Fruit fly (Drosophila melanogaster) whole organism, embryonic: ENCODE measurements around the gene Muc26B.

Source experiments
- Aef1 ChIP-seq: fragments of 200-800 bp; sonication (Bioruptor generic); IDR thresholded peaks from 3 replicates; pipeline ENCODE4 v1.3.6; 2022; ENCODE audit warnings: missing biosample characterization, missing genetic modification characterization
- Asciz ChIP-seq: fragments of 200-800 bp; sonication (Bioruptor generic); optimal IDR thresholded peaks from 2 replicates; lab custom pipeline; 2017; ENCODE audit warnings: missing biosample characterization, mild to moderate bottlenecking, missing genetic modification characterization, missing genetic modification reagents
- Bteb2 ChIP-seq: fragments of 200-800 bp; sonication (Bioruptor generic); optimal IDR thresholded peaks from 2 replicates; lab custom pipeline; 2016; ENCODE audit warnings: missing biosample characterization, missing genetic modification characterization
- CG10565 ChIP-seq: fragments of 200-800 bp; sonication (Bioruptor generic); optimal IDR thresholded peaks from 3 replicates; lab custom pipeline; 2016; ENCODE audit warnings: missing biosample characterization, mild to moderate bottlenecking, missing genetic modification characterization
- CG10979 ChIP-seq: fragments of 200-800 bp; sonication (Bioruptor generic); optimal IDR thresholded peaks from 2 replicates; lab custom pipeline; 2018; ENCODE audit warnings: missing biosample characterization, mild to moderate bottlenecking, missing genetic modification characterization, moderate library complexity
- CG12104 ChIP-seq: fragments of 200-800 bp; sonication (Bioruptor generic); optimal IDR thresholded peaks from 3 replicates; lab custom pipeline; 2016; ENCODE audit warnings: missing biosample characterization, missing genetic modification characterization
- CG12236 ChIP-seq: fragments of 200-800 bp; sonication (Bioruptor generic); optimal IDR thresholded peaks from 2 replicates; lab custom pipeline; 2016; ENCODE audit warnings: missing biosample characterization, missing genetic modification characterization
- CG13624 ChIP-seq: fragments of 200-800 bp; sonication (Bioruptor generic); optimal IDR thresholded peaks from 2 replicates; lab custom pipeline; 2016; ENCODE audit warnings: missing biosample characterization, missing genetic modification characterization
- CG14710 ChIP-seq: fragments of 200-800 bp; sonication (Bioruptor generic); optimal IDR thresholded peaks from 3 replicates; lab custom pipeline; 2019; ENCODE audit warnings: missing biosample characterization, mild to moderate bottlenecking, missing genetic modification characterization, moderate library complexity
- CG17912 ChIP-seq: fragments of 200-800 bp; sonication (Bioruptor generic); optimal IDR thresholded peaks from 2 replicates; lab custom pipeline; 2018; ENCODE audit warnings: missing biosample characterization, mild to moderate bottlenecking, missing genetic modification characterization
- CG18599 ChIP-seq: fragments of 200-800 bp; sonication (Bioruptor generic); optimal IDR thresholded peaks from 3 replicates; lab custom pipeline; 2017; ENCODE audit warnings: missing biosample characterization, missing genetic modification characterization, mild to moderate bottlenecking, moderate library complexity, missing genetic modification reagents
- CG18764 ChIP-seq: fragments of 200-800 bp; sonication (Bioruptor generic); optimal IDR thresholded peaks from 3 replicates; lab custom pipeline; 2016; ENCODE audit warnings: missing biosample characterization, missing genetic modification characterization
- CG2712 ChIP-seq: fragments of 200-800 bp; optimal IDR thresholded peaks from 3 replicates; lab custom pipeline; 2019; ENCODE audit warnings: missing biosample characterization, mild to moderate bottlenecking, missing genetic modification characterization, moderate library complexity
- CG31441 ChIP-seq: fragments of 200-800 bp; sonication (Bioruptor generic); IDR thresholded peaks from 2 replicates; pipeline ENCODE4 v1.3.6; 2022; ENCODE audit warnings: missing biosample characterization, missing genetic modification characterization
- CG33557 ChIP-seq: fragments of 200-800 bp; sonication (Bioruptor generic); optimal IDR thresholded peaks from 2 replicates; lab custom pipeline; 2019; ENCODE audit warnings: missing biosample characterization, mild to moderate bottlenecking, missing genetic modification characterization, moderate library complexity
- CG4730 ChIP-seq: fragments of 200-800 bp; sonication (Bioruptor generic); IDR thresholded peaks from 2 replicates; pipeline ENCODE4 v1.3.6; 2022; ENCODE audit warnings: missing biosample characterization, missing genetic modification characterization
- CG5245 ChIP-seq: fragments of 200-800 bp; sonication (Bioruptor generic); optimal IDR thresholded peaks from 3 replicates; lab custom pipeline; 2016; ENCODE audit warnings: missing biosample characterization, missing genetic modification characterization
- CG6175 ChIP-seq: fragments of 200-800 bp; sonication (Bioruptor generic); IDR thresholded peaks from 3 replicates; pipeline ENCODE4 v1.3.6; 2022; ENCODE audit warnings: missing biosample characterization, missing genetic modification characterization
- CG7839 ChIP-seq: fragments of 200-800 bp; sonication (Bioruptor generic); optimal IDR thresholded peaks from 3 replicates; lab custom pipeline; 2018; ENCODE audit warnings: missing biosample characterization, mild to moderate bottlenecking, missing genetic modification characterization, moderate library complexity
- Dll ChIP-seq: fragments of 200-800 bp; sonication (Bioruptor generic); IDR thresholded peaks from 4 replicates; pipeline ENCODE4 v1.3.6; 2022; ENCODE audit warnings: missing biosample characterization, missing genetic modification characterization; ENCODE audit not compliant: partially characterized antibody
- E2f1 ChIP-seq: fragments of 200-800 bp; sonication (Bioruptor generic); IDR thresholded peaks from 2 replicates; pipeline ENCODE4 v1.3.6; 2022; ENCODE audit warnings: missing biosample characterization, missing genetic modification characterization
- Gug ChIP-seq: fragments of 200-800 bp; sonication (Bioruptor generic); IDR thresholded peaks from 4 replicates; pipeline ENCODE4 v1.3.6; 2022; ENCODE audit warnings: missing biosample characterization, missing genetic modification characterization
- Lpt ChIP-seq: fragments of >200 bp; optimal IDR thresholded peaks from 2 replicates; lab custom pipeline; 2018; ENCODE audit warnings: missing biosample characterization, missing genetic modification characterization
- Max ChIP-seq: fragments of 200-800 bp; sonication (Bioruptor generic); optimal IDR thresholded peaks from 2 replicates; lab custom pipeline; 2016; ENCODE audit warnings: missing biosample characterization, mild to moderate bottlenecking, missing genetic modification characterization
- Neu2 ChIP-seq: fragments of 200-800 bp; sonication (Bioruptor generic); optimal IDR thresholded peaks from 3 replicates; lab custom pipeline; 2016; ENCODE audit warnings: missing biosample characterization, missing genetic modification characterization, borderline replicate concordance
- Tbp ChIP-seq: fragments of >200 bp; optimal IDR thresholded peaks from 2 replicates; lab custom pipeline; 2018; ENCODE audit warnings: missing biosample characterization, missing genetic modification characterization
- Usf ChIP-seq: fragments of 200-800 bp; sonication (Bioruptor generic); optimal IDR thresholded peaks from 2 replicates; lab custom pipeline; 2017; ENCODE audit warnings: missing genotype, missing biosample characterization, missing genetic modification characterization
- cato ChIP-seq: fragments of 200-800 bp; sonication (Bioruptor generic); optimal IDR thresholded peaks from 2 replicates; lab custom pipeline; 2016; ENCODE audit warnings: missing biosample characterization, missing genetic modification characterization, borderline replicate concordance
- crp ChIP-seq, 2 experiments: fragments of 200-800 bp; sonication (Bioruptor generic); optimal IDR thresholded peaks; 2 replicates in 1 of 2; 3 replicates in 1 of 2; lab custom pipeline; 2017; ENCODE audit warnings: missing biosample characterization in 2 of 2, missing genetic modification characterization in 2 of 2, mild to moderate bottlenecking in 1 of 2, moderate library complexity in 1 of 2
- hb ChIP-seq: fragments of 200-800 bp; sonication (Bioruptor generic); IDR thresholded peaks from 3 replicates; pipeline ENCODE4 v1.3.6; 2022; ENCODE audit warnings: missing biosample characterization, missing genetic modification characterization; ENCODE audit not compliant: partially characterized antibody
- insv ChIP-seq, 2 experiments: fragments of 200-800 bp; sonication (Bioruptor generic); optimal IDR thresholded peaks; 3 replicates each; lab custom pipeline; 2016 to 2018; ENCODE audit warnings: missing biosample characterization in 2 of 2, missing genetic modification characterization in 2 of 2
- klu ChIP-seq: fragments of 200-800 bp; sonication (Bioruptor generic); IDR thresholded peaks from 2 replicates; pipeline ENCODE4 v1.3.6; 2022; ENCODE audit warnings: missing biosample characterization, missing genetic modification characterization
- maf-S ChIP-seq: fragments of 200-800 bp; sonication (Bioruptor generic); optimal IDR thresholded peaks from 2 replicates; lab custom pipeline; 2016; ENCODE audit warnings: missing biosample characterization, missing genetic modification characterization
- nerfin-1 ChIP-seq: fragments of 200-800 bp; sonication (Bioruptor generic); optimal IDR thresholded peaks from 3 replicates; lab custom pipeline; 2019; ENCODE audit warnings: missing biosample characterization, mild to moderate bottlenecking, missing genetic modification characterization, moderate library complexity
- nerfin-2 ChIP-seq: fragments of 200-800 bp; sonication (Bioruptor generic); IDR thresholded peaks from 2 replicates; pipeline ENCODE4 v1.3.6; 2022; ENCODE audit warnings: missing biosample characterization, missing genetic modification characterization; ENCODE audit not compliant: partially characterized antibody
- pnt ChIP-seq: fragments of 200-800 bp; sonication (Bioruptor generic); optimal IDR thresholded peaks from 3 replicates; lab custom pipeline; 2016; ENCODE audit warnings: missing biosample characterization, missing genetic modification characterization
- pros ChIP-seq: fragments of 200-800 bp; sonication (Bioruptor generic); optimal IDR thresholded peaks from 3 replicates; lab custom pipeline; 2019; ENCODE audit warnings: missing biosample characterization, mild to moderate bottlenecking, missing genetic modification characterization, moderate library complexity
- psq ChIP-seq: fragments of 200-800 bp; sonication (Bioruptor generic); optimal IDR thresholded peaks from 2 replicates; lab custom pipeline; 2017; ENCODE audit warnings: missing biosample characterization, missing genetic modification characterization
- ranshi ChIP-seq: fragments of 200-800 bp; sonication (Bioruptor generic); IDR thresholded peaks from 2 replicates; pipeline ENCODE4 v1.3.6; 2022; ENCODE audit warnings: missing biosample characterization, missing genetic modification characterization
- ro ChIP-seq: fragments of 200-800 bp; sonication (Bioruptor generic); IDR thresholded peaks from 2 replicates; pipeline ENCODE4 v1.3.6; 2022; ENCODE audit warnings: missing biosample characterization, missing genetic modification characterization
- run ChIP-seq: fragments of 200-800 bp; sonication (Bioruptor generic); optimal IDR thresholded peaks from 3 replicates; lab custom pipeline; 2018; ENCODE audit warnings: missing biosample characterization, mild to moderate bottlenecking, missing genetic modification characterization
- sc ChIP-seq, 3 experiments: fragments of >200 bp in 2 of 3; fragments of 200-800 bp in 1 of 3; sonication (Bioruptor generic) in 1 of 3; optimal IDR thresholded peaks; 2 replicates in 2 of 3; 3 replicates in 1 of 3; lab custom pipeline; 2017; ENCODE audit warnings: mild to moderate bottlenecking in 1 of 3, missing biosample characterization in 1 of 3, missing genetic modification characterization in 1 of 3, missing genetic modification reagents in 1 of 3
- schlank ChIP-seq: fragments of 200-800 bp; sonication (Bioruptor generic); optimal IDR thresholded peaks from 2 replicates; lab custom pipeline; 2018; ENCODE audit warnings: missing biosample characterization, mild to moderate bottlenecking, missing genetic modification characterization
- sim ChIP-seq: fragments of 200-800 bp; sonication (Bioruptor generic); IDR thresholded peaks from 2 replicates; pipeline ENCODE4 v1.3.6; 2022; ENCODE audit warnings: missing biosample characterization, missing genetic modification characterization
- slp2 ChIP-seq: fragments of 200-800 bp; sonication (Bioruptor generic); optimal IDR thresholded peaks from 2 replicates; lab custom pipeline; 2016; ENCODE audit warnings: missing biosample characterization, missing genetic modification characterization
- tna ChIP-seq: fragments of 200-800 bp; sonication (Bioruptor generic); IDR thresholded peaks from 2 replicates; pipeline ENCODE4 v1.3.6; 2022; ENCODE audit warnings: missing biosample characterization, missing genetic modification characterization; ENCODE audit not compliant: partially characterized antibody
- usp ChIP-seq: fragments of >200 bp; optimal IDR thresholded peaks from 2 replicates; lab custom pipeline; 2017; ENCODE audit warnings: missing biosample characterization, missing genetic modification characterization
- wdn ChIP-seq: fragments of 200-800 bp; sonication (Bioruptor generic); IDR thresholded peaks from 2 replicates; pipeline ENCODE4 v1.3.6; 2022; ENCODE audit warnings: missing biosample characterization, missing genetic modification characterization
- wek ChIP-seq: fragments of 200-800 bp; sonication (Bioruptor generic); optimal IDR thresholded peaks from 3 replicates; lab custom pipeline; 2018; ENCODE audit warnings: missing biosample characterization, mild to moderate bottlenecking, missing genetic modification characterization, moderate library complexity
- zf30C ChIP-seq: fragments of 200-800 bp; sonication (Bioruptor generic); optimal IDR thresholded peaks from 3 replicates; lab custom pipeline; 2018; ENCODE audit warnings: missing biosample characterization, mild to moderate bottlenecking, missing genetic modification characterization

The Muc26B gene

DNA sequence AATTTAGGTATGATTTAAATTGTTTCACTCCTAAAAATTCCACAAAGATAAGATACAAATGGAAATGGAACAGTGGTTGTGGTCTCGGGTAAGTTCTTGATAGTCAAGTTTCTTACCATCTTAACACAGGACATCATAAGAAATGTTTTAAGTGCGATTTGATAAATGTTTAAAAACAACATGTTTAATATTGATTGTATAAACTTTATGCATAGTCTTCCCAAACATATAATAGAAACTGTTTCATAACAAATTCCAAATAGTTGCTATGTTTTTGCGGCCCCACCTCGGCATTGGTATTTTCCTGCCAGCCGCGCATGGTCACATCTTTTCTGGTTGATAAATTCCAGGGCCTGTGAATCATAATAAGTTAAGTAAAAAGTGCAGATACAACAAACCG, 27.0 kb upstream of the Muc26B start, which contains the start of gene Arpc4 (continued):
- no peak for TF ChIP-seq tna (GFP tag; lab: Robert Waterston, UW)
- TF ChIP-seq slp2 (GFP tag; lab: Kevin White, UChicago): no peak
- TF ChIP-seq CG12104 (GFP tag; lab: Kevin White, UChicago): peak; percentile 22
- TF ChIP-seq CG18599 (GFP tag; lab: Kevin White, UChicago): no peak
- TF ChIP-seq Max: peak; percentile 20
- no peak for TF ChIP-seq CG6175
- no peak for TF ChIP-seq CG33557 (GFP tag; lab: Kevin White, UChicago)
- no peak for TF ChIP-seq wek (GFP tag; lab: Kevin White, UChicago)
- TF ChIP-seq insv (GFP tag; optimal IDR thresholded peaks at IDR 0.05; lab: Kevin White, UChicago): no peak
- TF ChIP-seq wdn (GFP tag; lab: Robert Waterston, UW): peak; percentile 49; the same call in 1 of the 2 replicates
- TF ChIP-seq nerfin-1 (tag; lab: Kevin White, UChicago): peak; percentile 69
- no peak for TF ChIP-seq Neu2 (GFP tag; lab: Kevin White, UChicago)
- no peak for TF ChIP-seq CG2712 (tag; lab: Kevin White, UChicago)
- no peak for TF ChIP-seq nerfin-2
- TF ChIP-seq hb (GFP tag; lab: Robert Waterston, UW): no peak
- peak; percentile 60; the same call in 1 of the 2 replicates for TF ChIP-seq E2f1 (GFP tag; lab: Robert Waterston, UW)
- TF ChIP-seq maf-S (GFP tag; lab: Kevin White, UChicago): peak; percentile 24
- peak; percentile 57 for TF ChIP-seq CG7839
- no peak for TF ChIP-seq Lpt (GFP tag; lab: Kevin White, UChicago)
- TF ChIP-seq CG14710 (tag; lab: Kevin White, UChicago): peak; percentile 72
- TF ChIP-seq cato: peak; percentile 4
- TF ChIP-seq klu (GFP tag; lab: Robert Waterston, UW): peak; percentile 63
- TF ChIP-seq Gug (GFP tag; lab: Robert Waterston, UW): no peak
- peak; percentile 17 for TF ChIP-seq CG18764 (GFP tag; lab: Kevin White, UChicago)
- no peak for TF ChIP-seq Tbp (GFP tag; lab: Kevin White, UChicago)
- peak; percentile 52; the same call in 1 of the 2 replicates for TF ChIP-seq ro
- no peak for TF ChIP-seq pros
- TF ChIP-seq pnt (GFP tag; lab: Kevin White, UChicago): peak; percentile 38
- TF ChIP-seq sc (optimal IDR thresholded peaks at IDR 0.05; lab: Kevin White, UChicago): no peak
- no peak for TF ChIP-seq sc (GFP tag; optimal IDR thresholded peaks at IDR 0.05; lab: Kevin White, UChicago)
- no peak for TF ChIP-seq run (tag; lab: Kevin White, UChicago)
- no peak for TF ChIP-seq CG12236 (GFP tag; lab: Kevin White, UChicago)
- peak; percentile 72 for TF ChIP-seq ranshi (GFP tag; lab: Robert Waterston, UW)
- peak; percentile 73 for TF ChIP-seq Aef1 (GFP tag; lab: Robert Waterston, UW)
- peak; percentile 50 for TF ChIP-seq CG10979 (tag; lab: Kevin White, UChicago)
- no peak; the same call in 1 of the 2 replicates for TF ChIP-seq CG31441 (GFP tag; lab: Robert Waterston, UW)
- TF ChIP-seq Asciz: peak; percentile 35
- TF ChIP-seq CG13624 (GFP tag; lab: Kevin White, UChicago): peak; percentile 54
- TF ChIP-seq crp (GFP tag; optimal IDR thresholded peaks at IDR 0.05; lab: Kevin White, UChicago): no peak
- TF ChIP-seq CG10565: no peak
- TF ChIP-seq sim (GFP tag; lab: Robert Waterston, UW): no peak
- TF ChIP-seq schlank (tag; lab: Kevin White, UChicago): no peak
- no peak for TF ChIP-seq CG17912 (GFP tag; lab: Kevin White, UChicago)
- TF ChIP-seq Bteb2 (GFP tag; lab: Kevin White, UChicago): peak; percentile 13
- TF ChIP-seq psq (GFP tag; lab: Kevin White, UChicago): no peak
- TF ChIP-seq usp: no peak
- no peak for TF ChIP-seq Usf (GFP tag; lab: Kevin White, UChicago)
- no peak for TF ChIP-seq zf30C (GFP tag; lab: Kevin White, UChicago)
- no peak for TF ChIP-seq Dll (GFP tag; lab: Robert Waterston, UW)
- peak; percentile 49 for TF ChIP-seq CG4730 (GFP tag; lab: Robert Waterston, UW)
- TF ChIP-seq CG5245 (GFP tag; lab: Kevin White, UChicago): no peak
